Worm (Caenorhabditis elegans): ENCODE data around the gene F38B2.6.

Gene F38B2.6

ce11 chrX:11290528-11290927 lies 9.5 kb upstream of the F38B2.6 start:
- TF ChIP-seq skn-1 (tag; optimal IDR thresholded peaks at IDR 0.05): no peak
- TF ChIP-seq ces-1 (GFP tag; optimal IDR thresholded peaks at IDR 0.05): no peak
- no peak for TF ChIP-seq pax-3 (tag; optimal IDR thresholded peaks at IDR 0.05)
- no peak for TF ChIP-seq vab-15 (tag; optimal IDR thresholded peaks at IDR 0.05)
- no peak for TF ChIP-seq tlp-1 (tag; optimal IDR thresholded peaks at IDR 0.05)
- TF ChIP-seq lin-14 (GFP tag; optimal IDR thresholded peaks at IDR 0.05): no peak
- no peak for TF ChIP-seq nhr-85 (tag)
- TF ChIP-seq nhr-19 (GFP tag; conservative IDR thresholded peaks at IDR 0.05): no peak
- no peak for TF ChIP-seq sup-37 (GFP tag; optimal IDR thresholded peaks at IDR 0.05)
- no peak for TF ChIP-seq unc-130 (tag; optimal IDR thresholded peaks at IDR 0.05)
- no peak for TF ChIP-seq nhr-90 (tag; optimal IDR thresholded peaks at IDR 0.05; ENCODE audit: poor library complexity)
- no peak for TF ChIP-seq fkh-10 (GFP tag; optimal IDR thresholded peaks at IDR 0.05)
- no peak for TF ChIP-seq C34B4.2 (tag; optimal IDR thresholded peaks at IDR 0.05)
- no peak for TF ChIP-seq irx-1 (tag; optimal IDR thresholded peaks at IDR 0.05)

- TF ChIP-seq elt-2 (tag; optimal IDR thresholded peaks at IDR 0.05): peak; percentile 53
- TF ChIP-seq nhr-19 (GFP tag; conservative IDR thresholded peaks at IDR 0.05): no peak
Observed at ce11 chrX:11289925-11290324, 8.9 kb upstream of the F38B2.6 start.

DNA sequence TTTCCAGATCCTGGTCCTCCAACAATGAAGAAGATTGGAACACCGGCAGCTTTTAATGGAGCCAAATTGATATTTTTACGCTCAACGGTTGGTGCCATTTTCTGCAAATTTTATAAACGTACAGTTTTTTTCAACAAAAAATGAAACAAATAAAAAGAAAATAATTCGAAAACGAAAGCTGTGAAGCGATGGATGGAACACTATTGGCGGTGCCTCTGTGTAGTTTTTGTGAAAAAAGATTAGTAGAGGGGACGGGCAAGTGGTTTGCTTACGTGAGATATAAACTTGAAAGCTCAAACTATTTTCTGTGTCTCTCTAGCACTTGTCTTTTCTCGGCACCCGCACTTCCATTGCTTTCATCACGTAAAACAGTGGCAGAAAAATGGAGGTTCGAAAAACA lies 6.6 kb upstream of the F38B2.6 start, which contains the start of gene F38B2.4:
Gene F38B2.4 (minus strand): TSS at position 101 of the 400 bp plus-strand sequence.
- TF ChIP-seq fkh-4 (tag; optimal IDR thresholded peaks at IDR 0.05; ENCODE audit: borderline replicate concordance): no peak
- TF ChIP-seq tlp-1 (tag; optimal IDR thresholded peaks at IDR 0.05): no peak
- TF ChIP-seq fos-1 (tag; optimal IDR thresholded peaks at IDR 0.05): no peak
- TF ChIP-seq rnt-1 (tag; optimal IDR thresholded peaks at IDR 0.05): peak; percentile 17
- peak; percentile 37 for TF ChIP-seq pag-3 (tag; optimal IDR thresholded peaks at IDR 0.05; ENCODE audit: borderline replicate concordance, insufficient read depth)
- TF ChIP-seq elt-3 (tag; optimal IDR thresholded peaks at IDR 0.05): no peak
- no peak for TF ChIP-seq lin-13 (GFP tag; optimal IDR thresholded peaks at IDR 0.05)
- TF ChIP-seq unc-98 (GFP tag; IDR thresholded peaks at IDR 0.05): no peak
- TF ChIP-seq nhr-85 (tag): peak; percentile 24
- TF ChIP-seq nhr-11 (tag; optimal IDR thresholded peaks at IDR 0.05): no peak
- TF ChIP-seq hlh-17 (GFP tag; optimal IDR thresholded peaks at IDR 0.05; ENCODE audit: borderline replicate concordance): no peak
- no peak for TF ChIP-seq fkh-10 (GFP tag; optimal IDR thresholded peaks at IDR 0.05)
- no peak for TF ChIP-seq C34B4.2 (tag; optimal IDR thresholded peaks at IDR 0.05)
- TF ChIP-seq lin-14 (GFP tag; optimal IDR thresholded peaks at IDR 0.05): peak; percentile 62
- TF ChIP-seq ceh-8 (GFP tag; optimal IDR thresholded peaks at IDR 0.05): no peak

ce11 chrX:11286246-11286645 lies 5.2 kb upstream of the F38B2.6 start, which contains the start of gene F38B2.3:
Gene F38B2.3 (minus strand): TSS chrX:11286346.
- no peak for TF ChIP-seq elt-3 (tag; optimal IDR thresholded peaks at IDR 0.05)

- TF ChIP-seq nhr-11 (tag; optimal IDR thresholded peaks at IDR 0.05): no peak
- no peak for TF ChIP-seq nhr-19 (GFP tag; conservative IDR thresholded peaks at IDR 0.05)
- TF ChIP-seq nhr-12 (tag; optimal IDR thresholded peaks at IDR 0.05): no peak
- no peak for TF ChIP-seq grh-1 (GFP tag; IDR thresholded peaks at IDR 0.05)
- peak; percentile 47 for TF ChIP-seq ceh-8 (GFP tag; optimal IDR thresholded peaks at IDR 0.05)
- no peak for TF ChIP-seq efl-1 (optimal IDR thresholded peaks at IDR 0.05)
- no peak for TF ChIP-seq efl-1 (GFP tag; optimal IDR thresholded peaks at IDR 0.05 in 1 of 2)
- TF ChIP-seq ceh-88 (GFP tag; IDR thresholded peaks at IDR 0.05): no peak
Observed at ce11 chrX:11279276-11279675, 1.8 kb downstream of the F38B2.6 start, which contains the start of gene F38B2.2. Gene F38B2.2 (minus strand): TSS chrX:11279376.

- TF ChIP-seq lir-3 (tag; optimal IDR thresholded peaks at IDR 0.05; ENCODE audit: poor library complexity): no peak
Observed at ce11 chrX:11270882-11271281, 10.2 kb downstream of the F38B2.6 start, which contains the start of gene ifa-1. Gene ifa-1 (plus strand): TSS chrX:11271182.
